Fruit fly (Drosophila melanogaster) whole organism, pupa: ENCODE data around the gene CG33124.

Source experiments
- CG10348 ChIP-seq: fragments of 200-800 bp; sonication (Bioruptor generic); IDR thresholded peaks from 2 replicates; pipeline ENCODE4 v1.3.6; 2022; ENCODE audit warnings: missing biosample characterization, missing genetic modification characterization
- CG12605 ChIP-seq: fragments of 200-800 bp; sonication (Bioruptor generic); IDR thresholded peaks from 2 replicates; pipeline ENCODE4 v1.3.6; 2022; ENCODE audit warnings: missing biosample characterization, missing genetic modification characterization
- CG13204 ChIP-seq: fragments of 200-800 bp; sonication (Bioruptor generic); optimal IDR thresholded peaks from 2 replicates; lab custom pipeline; 2018; ENCODE audit warnings: missing biosample characterization, mild to moderate bottlenecking, missing genetic modification characterization, moderate library complexity
- CG17806 ChIP-seq: fragments of 200-800 bp; sonication (Bioruptor generic); optimal IDR thresholded peaks from 2 replicates; lab custom pipeline; 2018; ENCODE audit warnings: missing biosample characterization, mild to moderate bottlenecking, missing genetic modification characterization, moderate library complexity
- CG32121 ChIP-seq: fragments of 200-800 bp; sonication (Bioruptor generic); IDR thresholded peaks from 2 replicates; pipeline ENCODE4 v1.3.6; 2022; ENCODE audit warnings: missing biosample characterization, missing genetic modification characterization
- CG4496 ChIP-seq: fragments of 200-800 bp; sonication (Bioruptor generic); IDR thresholded peaks from 3 replicates; pipeline ENCODE4 v1.3.6; 2022; ENCODE audit warnings: missing biosample characterization, missing genetic modification characterization
- CG8301 ChIP-seq: fragments of 200-800 bp; sonication (Bioruptor generic); optimal IDR thresholded peaks from 2 replicates; lab custom pipeline; 2018; ENCODE audit warnings: missing biosample characterization, mild to moderate bottlenecking, missing genetic modification characterization
- EcR ChIP-seq: fragments of 200-800 bp; sonication (Bioruptor generic); optimal IDR thresholded peaks from 3 replicates; lab custom pipeline; 2019; ENCODE audit warnings: missing biosample characterization, missing genetic modification characterization, mild to moderate bottlenecking, moderate library complexity, missing genetic modification reagents
- Pif1A ChIP-seq: fragments of 200-800 bp; sonication (Bioruptor generic); optimal IDR thresholded peaks from 3 replicates; lab custom pipeline; 2016; ENCODE audit warnings: missing biosample characterization, missing genetic modification characterization
- Snoo ChIP-seq: fragments of 200-800 bp; sonication (Bioruptor generic); optimal IDR thresholded peaks from 3 replicates; lab custom pipeline; 2017; ENCODE audit warnings: missing biosample characterization, mild to moderate bottlenecking, missing genetic modification characterization, inconsistent platforms
- gl ChIP-seq: fragments of 200-800 bp; sonication (Bioruptor generic); optimal IDR thresholded peaks from 2 replicates; lab custom pipeline; 2018; ENCODE audit warnings: missing biosample characterization, mild to moderate bottlenecking, missing genetic modification characterization

- TF ChIP-seq CG4496 (GFP tag; lab: Robert Waterston, UW) (no peak), CG17806 (tag; lab: Kevin White, UChicago) (no peak), EcR (GFP tag; lab: Kevin White, UChicago) (no peak), Pif1A (no peak), CG13204 (GFP tag; lab: Kevin White, UChicago) (no peak), Snoo (no peak), CG8301 (tag; lab: Kevin White, UChicago) (no peak), CG32121 (GFP tag; lab: Robert Waterston, UW) (no peak), CG10348 (GFP tag; lab: Robert Waterston, UW) (no peak), CG12605 (GFP tag; lab: Robert Waterston, UW) (no peak), gl (tag; lab: Kevin White, UChicago) (no peak)
Measured at dm6 chr2L:2173191-2173590, 35.7 kb downstream of the CG33124 start.
